Worm (Caenorhabditis elegans) whole organism, midembryonic: ENCODE results near the gene str-180.

ENCODE experiments used
- T22C8.4 ChIP-seq: fragments of 200-800 bp; sonication (Bioruptor generic); IDR thresholded peaks from 2 replicates; pipeline ENCODE4 v1.3.6; 2022; ENCODE audit warnings: missing genetic modification characterization, missing compliant biosample characterization
- cog-1 ChIP-seq: sonication (generic microtip); optimal IDR thresholded peaks from 2 replicates; lab custom pipeline; 2016; ENCODE audit warnings: missing genetic modification characterization, missing compliant biosample characterization
- flt-1 ChIP-seq: fragments of 200-800 bp; sonication (Bioruptor generic); IDR thresholded peaks from 2 replicates; pipeline ENCODE4 v1.3.6; 2022; ENCODE audit warnings: missing genetic modification characterization, missing compliant biosample characterization
- klf-2 ChIP-seq: fragments of 200-800 bp; sonication (Bioruptor generic); conservative IDR thresholded peaks from 2 replicates; pipeline ENCODE4 v1.3.6; 2022; ENCODE audit warnings: missing genetic modification reagents, missing genetic modification characterization, missing compliant biosample characterization
- med-1 ChIP-seq: sonication (generic microtip); optimal IDR thresholded peaks from 2 replicates; lab custom pipeline; 2017; ENCODE audit warnings: missing genetic modification characterization, mild to moderate bottlenecking, missing compliant biosample characterization, antibody characterized with exemption, missing genetic modification reagents; ENCODE audit not compliant: insufficient read depth
- ref-1 ChIP-seq: fragments of 200-800 bp; sonication (Bioruptor generic); conservative IDR thresholded peaks from 2 replicates; pipeline ENCODE4 v1.3.6; 2022; ENCODE audit warnings: missing genetic modification reagents, missing genetic modification characterization, missing compliant biosample characterization
- tab-1 ChIP-seq: fragments of 200-800 bp; sonication (Bioruptor generic); IDR thresholded peaks from 2 replicates; pipeline ENCODE4 v1.3.6; 2022; ENCODE audit warnings: missing genetic modification characterization, missing compliant biosample characterization
- ztf-29 ChIP-seq: fragments of 200-800 bp; sonication (Bioruptor generic); IDR thresholded peaks from 2 replicates; pipeline ENCODE4 v1.3.6; 2022; ENCODE audit warnings: missing genetic modification reagents, missing genetic modification characterization, missing compliant biosample characterization

DNA sequence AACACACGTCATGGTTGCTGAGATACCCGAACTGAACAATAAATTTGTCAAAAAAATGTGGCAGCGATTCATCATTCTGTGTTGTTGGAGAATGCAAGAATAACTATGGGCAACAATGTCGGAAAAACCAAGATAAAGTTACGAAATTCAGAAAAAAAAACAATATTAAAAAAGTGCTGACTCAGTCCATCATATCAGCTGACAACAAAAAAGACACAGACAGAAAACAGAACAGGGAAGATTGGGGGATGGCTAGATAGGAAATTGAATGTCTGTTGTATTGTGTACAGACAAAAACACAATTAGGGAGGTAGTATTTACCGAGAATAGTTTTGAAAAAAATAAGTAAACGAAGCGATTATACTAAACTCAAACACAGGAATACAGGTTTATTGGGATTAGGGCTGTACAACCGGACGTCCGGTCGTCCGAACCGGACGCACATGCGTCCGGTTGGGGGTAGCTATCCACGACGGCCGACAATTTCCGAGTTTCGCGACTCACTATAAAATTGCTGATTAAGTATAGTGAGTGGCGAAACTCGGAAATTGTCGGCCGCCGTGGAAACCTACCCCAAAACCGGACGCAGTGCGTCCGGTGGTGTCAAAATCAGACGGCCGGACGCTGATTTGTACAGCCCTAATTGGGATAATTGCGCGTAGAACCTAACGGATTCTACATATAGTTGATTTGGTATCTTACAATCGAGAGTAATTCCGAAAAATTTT, 10.9 kb downstream of the str-180 start:
- TF ChIP-seq ref-1: no peak
- TF ChIP-seq ztf-29: no peak
- TF ChIP-seq flt-1 (GFP tag; lab: Robert Waterston, UW): no peak
- TF ChIP-seq klf-2 (GFP tag; lab: Robert Waterston, UW): no peak
- TF ChIP-seq T22C8.4: no peak
- no peak for TF ChIP-seq cog-1 (tag; lab: Kevin White, UChicago)
- TF ChIP-seq med-1 (GFP tag; lab: Kevin White, UChicago): no peak
- no peak for TF ChIP-seq tab-1
